Worm (Caenorhabditis elegans) whole organism, midembryonic: Measurements from ENCODE around the gene ZK682.7.
A peak's percentile ranks its signal among the peaks of the same experiment; 100 is the strongest.

ENCODE experiments used
- T22C8.4 ChIP-seq: fragments of 200-800 bp; sonication (Bioruptor generic); IDR thresholded peaks from 2 replicates; pipeline ENCODE4 v1.3.6; 2022; ENCODE audit warnings: missing genetic modification characterization, missing compliant biosample characterization
- cog-1 ChIP-seq: sonication (generic microtip); optimal IDR thresholded peaks from 2 replicates; lab custom pipeline; 2016; ENCODE audit warnings: missing genetic modification characterization, missing compliant biosample characterization
- flt-1 ChIP-seq: fragments of 200-800 bp; sonication (Bioruptor generic); IDR thresholded peaks from 2 replicates; pipeline ENCODE4 v1.3.6; 2022; ENCODE audit warnings: missing genetic modification characterization, missing compliant biosample characterization
- klf-2 ChIP-seq: fragments of 200-800 bp; sonication (Bioruptor generic); conservative IDR thresholded peaks from 2 replicates; pipeline ENCODE4 v1.3.6; 2022; ENCODE audit warnings: missing genetic modification reagents, missing genetic modification characterization, missing compliant biosample characterization
- med-1 ChIP-seq: sonication (generic microtip); optimal IDR thresholded peaks from 2 replicates; lab custom pipeline; 2017; ENCODE audit warnings: missing genetic modification characterization, mild to moderate bottlenecking, missing compliant biosample characterization, antibody characterized with exemption, missing genetic modification reagents; ENCODE audit not compliant: insufficient read depth
- ref-1 ChIP-seq: fragments of 200-800 bp; sonication (Bioruptor generic); conservative IDR thresholded peaks from 2 replicates; pipeline ENCODE4 v1.3.6; 2022; ENCODE audit warnings: missing genetic modification reagents, missing genetic modification characterization, missing compliant biosample characterization
- tab-1 ChIP-seq: fragments of 200-800 bp; sonication (Bioruptor generic); IDR thresholded peaks from 2 replicates; pipeline ENCODE4 v1.3.6; 2022; ENCODE audit warnings: missing genetic modification characterization, missing compliant biosample characterization
- ztf-23 ChIP-seq: fragments of 200-800 bp; sonication (Bioruptor generic); IDR thresholded peaks from 2 replicates; pipeline ENCODE4 v1.3.6; 2022; ENCODE audit warnings: missing genetic modification reagents, missing genetic modification characterization, missing compliant biosample characterization
- ztf-29 ChIP-seq: fragments of 200-800 bp; sonication (Bioruptor generic); IDR thresholded peaks from 2 replicates; pipeline ENCODE4 v1.3.6; 2022; ENCODE audit warnings: missing genetic modification reagents, missing genetic modification characterization, missing compliant biosample characterization

The ZK682.7 gene

ce11 chrV:9291919-9292318, at the start of gene ZK682.7:
TSS of gene ZK682.7 (minus strand) at chrV:9292165.
- no peak for TF ChIP-seq cog-1 (tag; lab: Kevin White, UChicago)
- no peak for TF ChIP-seq ztf-29 (GFP tag; lab: Robert Waterston, UW)
- no peak for TF ChIP-seq ref-1
- TF ChIP-seq med-1 (GFP tag; lab: Kevin White, UChicago), result no peak

- TF ChIP-seq T22C8.4 (GFP tag; lab: Robert Waterston, UW), result no peak
- TF ChIP-seq med-1 (GFP tag; lab: Kevin White, UChicago), result no peak
- 0 out of 2 replicates have a peak, but pooled peaks have one; percentile 8 for TF ChIP-seq tab-1 (GFP tag; lab: Robert Waterston, UW)
These were observed 48.4 kb upstream of the ZK682.7 start for ce11 chrV:9340318-9340717.

ce11 chrV:9339292-9339691, 47.3 kb upstream of the ZK682.7 start:
- 0 out of 2 replicates have a peak, but pooled peaks have one; percentile 15 for TF ChIP-seq klf-2
- 0 out of 2 replicates have a peak, but pooled peaks have one; percentile 8 for TF ChIP-seq ztf-23 (GFP tag; lab: Robert Waterston, UW)

ce11 chrV:9338452-9338851, 46.5 kb upstream of the ZK682.7 start:
- TF ChIP-seq tab-1 (GFP tag; lab: Robert Waterston, UW), result no peak
- TF ChIP-seq flt-1, result no peak
- TF ChIP-seq cog-1 (tag; lab: Kevin White, UChicago), result no peak
- no peak for TF ChIP-seq med-1 (GFP tag; lab: Kevin White, UChicago)
- no peak for TF ChIP-seq ztf-23 (GFP tag; lab: Robert Waterston, UW)
- no peak for TF ChIP-seq klf-2
- TF ChIP-seq ztf-29 (GFP tag; lab: Robert Waterston, UW), result no peak
- no peak for TF ChIP-seq ref-1
- TF ChIP-seq T22C8.4 (GFP tag; lab: Robert Waterston, UW), result no peak

- TF ChIP-seq cog-1 (tag; lab: Kevin White, UChicago), result no peak
- TF ChIP-seq tab-1 (GFP tag; lab: Robert Waterston, UW), result no peak
- no peak for TF ChIP-seq med-1 (GFP tag; lab: Kevin White, UChicago)
- no peak for TF ChIP-seq T22C8.4 (GFP tag; lab: Robert Waterston, UW)
- no peak for TF ChIP-seq ztf-23 (GFP tag; lab: Robert Waterston, UW)
- no peak for TF ChIP-seq klf-2
- no peak for TF ChIP-seq ztf-29 (GFP tag; lab: Robert Waterston, UW)
- no peak for TF ChIP-seq flt-1
- TF ChIP-seq ref-1, result no peak
These were observed 44.5 kb upstream of the ZK682.7 start, which contains the start of gene coq-6 for ce11 chrV:9336462-9336861. TSS of gene coq-6 (plus strand) at chrV:9336762.

ce11 chrV:9334216-9334615, 42.3 kb upstream of the ZK682.7 start, which contains the start of gene ucp-4:
TSS of gene ucp-4 (plus strand) at chrV:9334298.
- TF ChIP-seq ztf-29 (GFP tag; lab: Robert Waterston, UW) (0 out of 2 replicates have a peak, but pooled peaks have one; percentile 3), cog-1 (tag; lab: Kevin White, UChicago) (no peak)

- no peak for TF ChIP-seq ztf-23 (GFP tag; lab: Robert Waterston, UW)
- TF ChIP-seq ref-1, result no peak
- TF ChIP-seq T22C8.4 (GFP tag; lab: Robert Waterston, UW), result no peak
- no peak for TF ChIP-seq flt-1
- TF ChIP-seq klf-2, result no peak
- no peak for TF ChIP-seq med-1 (GFP tag; lab: Kevin White, UChicago)
- no peak for TF ChIP-seq cog-1 (tag; lab: Kevin White, UChicago)
These were observed 41.5 kb upstream of the ZK682.7 start, which contains the start of gene acl-14 for ce11 chrV:9333316-9334048. TSS of gene acl-14 (minus strand) at chrV:9333631.

ce11 chrV:9332611-9333315, 40.8 kb upstream of the ZK682.7 start:
- TF ChIP-seq flt-1 (no peak), T22C8.4 (GFP tag; lab: Robert Waterston, UW) (no peak), ztf-29 (GFP tag; lab: Robert Waterston, UW) (no peak), med-1 (GFP tag; lab: Kevin White, UChicago) (no peak), cog-1 (tag; lab: Kevin White, UChicago) (no peak), ref-1 (no peak), ztf-23 (GFP tag; lab: Robert Waterston, UW) (no peak), klf-2 (no peak), tab-1 (GFP tag; lab: Robert Waterston, UW) (no peak)

ce11 chrV:9329245-9329979, 37.4 kb upstream of the ZK682.7 start:
- TF ChIP-seq T22C8.4 (GFP tag; lab: Robert Waterston, UW) (no peak), klf-2 (no peak), tab-1 (GFP tag; lab: Robert Waterston, UW) (no peak), ref-1 (no peak), flt-1 (no peak), cog-1 (tag; lab: Kevin White, UChicago) (no peak), ztf-29 (GFP tag; lab: Robert Waterston, UW) (no peak), ztf-23 (GFP tag; lab: Robert Waterston, UW) (no peak), med-1 (GFP tag; lab: Kevin White, UChicago) (no peak)
